Fruit fly (Drosophila melanogaster) whole organism, embryonic: ENCODE measurements around the gene pnt.
A peak's percentile ranks its signal among the peaks of the same experiment; 100 is the strongest.

Experiments used
- Atf6 ChIP-seq: fragments of 200-800 bp; sonication (Bioruptor generic); IDR thresholded peaks from 2 replicates; pipeline ENCODE4 v1.3.6; 2022; ENCODE audit warnings: missing biosample characterization, missing genetic modification characterization
- Awh ChIP-seq: fragments of 200-800 bp; sonication (Bioruptor generic); IDR thresholded peaks from 2 replicates; pipeline ENCODE4, ENCODE4 v1.3.6; 2022; ENCODE audit warnings: missing biosample characterization, missing genetic modification characterization
- CG11085 ChIP-seq: fragments of 200-800 bp; sonication (Bioruptor generic); IDR thresholded peaks from 2 replicates; pipeline ENCODE4 v1.3.6; 2022; ENCODE audit warnings: missing biosample characterization, missing genetic modification characterization
- CG14860 ChIP-seq: fragments of 200-800 bp; sonication (Bioruptor generic); IDR thresholded peaks from 3 replicates; pipeline ENCODE4 v1.3.6; 2022; ENCODE audit warnings: missing biosample characterization, missing genetic modification characterization; ENCODE audit not compliant: partially characterized antibody
- CG15514 ChIP-seq: fragments of 200-800 bp; sonication (Bioruptor generic); optimal IDR thresholded peaks from 3 replicates; lab custom pipeline; 2017; ENCODE audit warnings: missing biosample characterization, missing genetic modification characterization, mild to moderate bottlenecking, moderate library complexity, missing genetic modification reagents
- CG18011 ChIP-seq: fragments of 200-800 bp; sonication (Bioruptor generic); optimal IDR thresholded peaks from 2 replicates; lab custom pipeline; 2017; ENCODE audit warnings: missing biosample characterization, missing genetic modification characterization, mild to moderate bottlenecking, moderate library complexity, missing genotype
- CG18262 ChIP-seq: fragments of 200-800 bp; optimal IDR thresholded peaks from 3 replicates; lab custom pipeline; 2019; ENCODE audit warnings: missing biosample characterization, mild to moderate bottlenecking, missing genetic modification characterization, moderate library complexity
- CG18619 ChIP-seq: fragments of 200-800 bp; sonication (Bioruptor generic); optimal IDR thresholded peaks from 3 replicates; lab custom pipeline; 2017; ENCODE audit warnings: missing biosample characterization, mild to moderate bottlenecking, missing genetic modification characterization
- CG2199 ChIP-seq: fragments of 200-800 bp; sonication (Bioruptor generic); IDR thresholded peaks from 3 replicates; pipeline ENCODE4 v1.3.6; 2022; ENCODE audit warnings: missing biosample characterization, missing genetic modification characterization
- CG2712 ChIP-seq: fragments of 200-800 bp; optimal IDR thresholded peaks from 3 replicates; lab custom pipeline; 2019; ENCODE audit warnings: missing biosample characterization, mild to moderate bottlenecking, missing genetic modification characterization, moderate library complexity
- CG31365 ChIP-seq: fragments of 200-800 bp; sonication (Bioruptor generic); optimal IDR thresholded peaks from 2 replicates; lab custom pipeline; 2018; ENCODE audit warnings: missing biosample characterization, mild to moderate bottlenecking, missing genetic modification characterization
- CG4360 ChIP-seq: fragments of 200-800 bp; sonication (Bioruptor generic); IDR thresholded peaks from 2 replicates; pipeline ENCODE4 v1.3.6; 2022; ENCODE audit warnings: missing biosample characterization, missing genetic modification characterization
- CG5953 ChIP-seq: fragments of 200-800 bp; sonication (Bioruptor generic); IDR thresholded peaks from 2 replicates; pipeline ENCODE4 v1.3.6; 2022; ENCODE audit warnings: missing biosample characterization, missing genetic modification characterization
- CG8388 ChIP-seq: fragments of 200-800 bp; sonication (Bioruptor generic); optimal IDR thresholded peaks from 2 replicates; lab custom pipeline; 2019; ENCODE audit warnings: missing biosample characterization, mild to moderate bottlenecking, missing genetic modification characterization, moderate library complexity
- CoRest ChIP-seq: fragments of 200-800 bp; sonication (Bioruptor generic); optimal IDR thresholded peaks from 3 replicates; lab custom pipeline; 2018; ENCODE audit warnings: missing biosample characterization, mild to moderate bottlenecking, missing genetic modification characterization, moderate library complexity
- Dbx ChIP-seq: fragments of 200-800 bp; sonication (Bioruptor generic); IDR thresholded peaks from 3 replicates; pipeline ENCODE4 v1.3.6; 2022; ENCODE audit warnings: missing biosample characterization, missing genetic modification characterization
- E2f1 ChIP-seq: fragments of 200-800 bp; sonication (Bioruptor generic); IDR thresholded peaks from 2 replicates; pipeline ENCODE4 v1.3.6; 2022; ENCODE audit warnings: missing biosample characterization, missing genetic modification characterization
- Fer3 ChIP-seq: fragments of 200-800 bp; sonication (Bioruptor generic); optimal IDR thresholded peaks from 2 replicates; lab custom pipeline; 2018; ENCODE audit warnings: missing biosample characterization, mild to moderate bottlenecking, missing genetic modification characterization, moderate library complexity
- Hand ChIP-seq: fragments of 200-800 bp; sonication (Bioruptor generic); optimal IDR thresholded peaks from 2 replicates; lab custom pipeline; 2017; ENCODE audit warnings: mild to moderate bottlenecking, missing biosample characterization, missing genetic modification reagents, missing genetic modification characterization
- HmgZ ChIP-seq: fragments of 200-800 bp; sonication (Bioruptor generic); optimal IDR thresholded peaks from 2 replicates; lab custom pipeline; 2018; ENCODE audit warnings: missing biosample characterization, mild to moderate bottlenecking, missing genetic modification characterization
- Hr3 ChIP-seq: fragments of 200-800 bp; sonication (Bioruptor generic); optimal IDR thresholded peaks from 3 replicates; lab custom pipeline; 2016; ENCODE audit warnings: missing biosample characterization, missing genetic modification characterization
- MTF-1 ChIP-seq: fragments of 200-800 bp; sonication (Bioruptor generic); optimal IDR thresholded peaks from 2 replicates; lab custom pipeline; 2018; ENCODE audit warnings: missing biosample characterization, mild to moderate bottlenecking, missing genetic modification characterization, borderline replicate concordance
- Med ChIP-seq: fragments of 200-800 bp; sonication (Bioruptor generic); peaks from one replicate; lab custom pipeline; 2016; ENCODE audit warnings: missing biosample characterization, missing genetic modification characterization, mild to moderate bottlenecking, inconsistent platforms, moderate library complexity
- Meics ChIP-seq: fragments of 200-800 bp; sonication (Bioruptor generic); optimal IDR thresholded peaks from 2 replicates; lab custom pipeline; 2017; ENCODE audit warnings: missing biosample characterization, mild to moderate bottlenecking, missing genetic modification characterization
- Rfx ChIP-seq: fragments of 200-800 bp; sonication (Bioruptor generic); IDR thresholded peaks from 2 replicates; pipeline ENCODE4 v1.3.6; 2022; ENCODE audit warnings: missing biosample characterization, missing genetic modification characterization
- Tbp ChIP-seq: fragments of >200 bp; optimal IDR thresholded peaks from 2 replicates; lab custom pipeline; 2018; ENCODE audit warnings: missing biosample characterization, missing genetic modification characterization
- ab ChIP-seq: fragments of 200-800 bp; sonication (Bioruptor generic); optimal IDR thresholded peaks from 2 replicates; lab custom pipeline; 2016; ENCODE audit warnings: missing biosample characterization, missing genetic modification characterization
- btn ChIP-seq: fragments of 200-800 bp; sonication (Bioruptor generic); optimal IDR thresholded peaks from 2 replicates; lab custom pipeline; 2016; ENCODE audit warnings: missing biosample characterization, missing genetic modification characterization
- cad ChIP-seq: fragments of >200 bp; optimal IDR thresholded peaks from 2 replicates; lab custom pipeline; 2017; ENCODE audit warnings: missing biosample characterization, missing genetic modification characterization
- dati ChIP-seq: fragments of 200-800 bp; sonication (Bioruptor generic); IDR thresholded peaks from 2 replicates; pipeline ENCODE4 v1.3.6; 2022; ENCODE audit warnings: missing biosample characterization, missing genetic modification characterization
- dmrt99B ChIP-seq: fragments of 200-800 bp; sonication (Bioruptor generic); optimal IDR thresholded peaks from 2 replicates; lab custom pipeline; 2018; ENCODE audit warnings: missing biosample characterization, mild to moderate bottlenecking, missing genetic modification characterization, moderate library complexity
- esg ChIP-seq: fragments of 200-800 bp; sonication (Bioruptor generic); conservative IDR thresholded peaks from 2 replicates; pipeline ENCODE4 v1.3.6; 2022; ENCODE audit warnings: missing biosample characterization, missing genetic modification characterization
- fd3F ChIP-seq: fragments of 200-800 bp; sonication (Bioruptor generic); optimal IDR thresholded peaks from 2 replicates; lab custom pipeline; 2018; ENCODE audit warnings: missing biosample characterization, mild to moderate bottlenecking, missing genetic modification characterization, moderate library complexity
- gcm ChIP-seq: fragments of 200-800 bp; sonication (Bioruptor generic); optimal IDR thresholded peaks from 2 replicates; lab custom pipeline; 2019; ENCODE audit warnings: missing biosample characterization, mild to moderate bottlenecking, missing genetic modification characterization, moderate library complexity
- gro ChIP-seq: fragments of 200-800 bp; sonication (Bioruptor generic); optimal IDR thresholded peaks from 2 replicates; lab custom pipeline; 2016; ENCODE audit warnings: missing biosample characterization, missing genetic modification characterization
- ind ChIP-seq: fragments of 200-800 bp; sonication (Bioruptor generic); optimal IDR thresholded peaks from 3 replicates; lab custom pipeline; 2016; ENCODE audit warnings: missing biosample characterization, missing genetic modification characterization
- kay ChIP-seq: fragments of 200-800 bp; sonication (Bioruptor generic); optimal IDR thresholded peaks from 2 replicates; lab custom pipeline; 2016; ENCODE audit warnings: missing biosample characterization, missing genetic modification characterization
- lab ChIP-seq: fragments of 200-800 bp; sonication (Bioruptor generic); optimal IDR thresholded peaks from 3 replicates; lab custom pipeline; 2017; ENCODE audit warnings: missing biosample characterization, missing genetic modification characterization, mild to moderate bottlenecking, moderate library complexity, missing genetic modification reagents
- nerfin-2 ChIP-seq: fragments of 200-800 bp; sonication (Bioruptor generic); IDR thresholded peaks from 2 replicates; pipeline ENCODE4 v1.3.6; 2022; ENCODE audit warnings: missing biosample characterization, missing genetic modification characterization; ENCODE audit not compliant: partially characterized antibody
- pfk ChIP-seq: fragments of 200-800 bp; sonication (Bioruptor generic); optimal IDR thresholded peaks from 2 replicates; lab custom pipeline; 2018; ENCODE audit warnings: missing biosample characterization, mild to moderate bottlenecking, missing genetic modification characterization, moderate library complexity
- psq ChIP-seq: fragments of 200-800 bp; sonication (Bioruptor generic); optimal IDR thresholded peaks from 2 replicates; lab custom pipeline; 2017; ENCODE audit warnings: missing biosample characterization, missing genetic modification characterization
- pum ChIP-seq: fragments of 200-800 bp; sonication (Bioruptor generic); optimal IDR thresholded peaks from 2 replicates; lab custom pipeline; 2016; ENCODE audit warnings: missing biosample characterization, missing genetic modification characterization
- sens ChIP-seq: fragments of 200-800 bp; sonication (Bioruptor generic); peaks from one replicate; lab custom pipeline; 2016; ENCODE audit warnings: missing biosample characterization, missing genetic modification characterization
- so ChIP-seq: fragments of 200-800 bp; sonication (Bioruptor generic); IDR thresholded peaks from 3 replicates; pipeline ENCODE4 v1.3.6; 2022; ENCODE audit warnings: missing biosample characterization, missing genetic modification characterization
- tup ChIP-seq: fragments of 200-800 bp; sonication (Bioruptor generic); optimal IDR thresholded peaks from 2 replicates; lab custom pipeline; 2016; ENCODE audit warnings: missing biosample characterization, mild to moderate bottlenecking, missing genetic modification characterization, moderate library complexity
- usp ChIP-seq: fragments of >200 bp; optimal IDR thresholded peaks from 2 replicates; lab custom pipeline; 2017; ENCODE audit warnings: missing biosample characterization, missing genetic modification characterization
- wek ChIP-seq: fragments of 200-800 bp; sonication (Bioruptor generic); optimal IDR thresholded peaks from 3 replicates; lab custom pipeline; 2018; ENCODE audit warnings: missing biosample characterization, mild to moderate bottlenecking, missing genetic modification characterization, moderate library complexity

The pnt gene

DNA sequence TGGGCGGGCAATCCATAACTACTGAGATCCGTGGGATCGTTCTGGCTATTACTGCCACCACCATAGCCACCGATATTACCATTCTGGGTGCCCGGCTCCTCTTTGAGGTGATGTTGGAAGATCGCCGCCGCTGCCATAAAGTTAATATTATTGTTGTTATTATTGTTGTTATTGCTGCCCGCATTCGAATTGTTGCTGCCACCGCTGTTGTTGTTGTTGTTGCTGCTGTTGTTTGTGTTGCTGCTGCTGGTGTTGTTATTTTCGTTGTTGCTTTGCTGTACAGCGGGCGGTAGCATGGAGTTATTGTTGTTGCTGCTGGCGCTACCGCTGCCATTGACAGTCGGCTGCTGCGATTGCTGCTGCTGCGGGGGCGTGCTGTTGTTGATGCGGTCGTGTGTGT, 53.7 kb downstream of the pnt start:
- TF ChIP-seq sens (GFP tag; lab: Kevin White, UChicago) = peak; percentile 54
- no peak for TF ChIP-seq tup (GFP tag; lab: Kevin White, UChicago)
- TF ChIP-seq gcm (GFP tag; lab: Kevin White, UChicago) = peak; percentile 55
- TF ChIP-seq esg (GFP tag; lab: Robert Waterston, UW) = 0 out of 2 replicates have a peak, but pooled peaks have one; percentile 8
- no peak for TF ChIP-seq CG18262 (tag; lab: Kevin White, UChicago)
- TF ChIP-seq cad (GFP tag; lab: Kevin White, UChicago) = no peak
- peak; percentile 4 for TF ChIP-seq Med
- TF ChIP-seq CG2199 (GFP tag; lab: Robert Waterston, UW) = 0 out of 3 replicates have a peak, but pooled peaks have one; percentile 42
- TF ChIP-seq nerfin-2 (GFP tag; lab: Robert Waterston, UW) = 0 out of 2 replicates have a peak, but pooled peaks have one; percentile 21
- TF ChIP-seq CG4360 (GFP tag; lab: Robert Waterston, UW) = peak; percentile 85

DNA sequence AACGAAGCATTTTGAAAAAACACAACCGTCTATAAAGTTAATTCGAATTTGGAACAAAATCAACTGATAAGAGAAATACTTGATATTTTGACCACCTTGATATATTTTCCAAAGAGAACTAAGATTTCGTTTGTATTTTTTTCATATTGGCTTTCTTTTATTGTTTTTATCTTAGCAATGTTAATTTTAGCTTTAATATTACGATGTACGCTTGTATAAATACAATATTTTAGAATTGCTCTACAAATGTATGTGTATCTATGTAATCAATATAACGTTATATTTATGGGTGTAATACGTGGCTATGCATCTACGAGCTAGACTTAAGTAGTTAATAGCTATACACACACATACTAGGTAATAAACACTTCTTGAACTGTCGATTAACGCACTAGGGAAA, 55.9 kb downstream of the pnt start, which contains the start of gene bb8:
TSS of gene bb8 (minus strand) at position 101 of the 400 bp plus-strand sequence.
- TF ChIP-seq CG11085 (GFP tag; lab: Robert Waterston, UW) (no peak), kay (no peak), CoRest (tag; lab: Kevin White, UChicago) (no peak), ind (no peak), Awh (GFP tag; lab: Robert Waterston, UW) (no peak), CG14860 (GFP tag; lab: Robert Waterston, UW) (no peak), Hr3 (GFP tag; lab: Kevin White, UChicago) (no peak), CG31365 (no peak), CG18011 (GFP tag; lab: Kevin White, UChicago) (no peak), Tbp (no peak), btn (GFP tag; lab: Kevin White, UChicago) (no peak), Hand (GFP tag; lab: Kevin White, UChicago) (no peak)

- TF ChIP-seq pum (no peak), Dbx (GFP tag; lab: Robert Waterston, UW) (no peak), CG5953 (no peak)
These were observed 58.0 kb downstream of the pnt start, which contains the start of gene wam for dm6 chr3R:23287951-23288350. Gene wam, minus strand, starts transcription at chr3R:23288051.

- TF ChIP-seq pfk (peak; percentile 29), lab (GFP tag; lab: Kevin White, UChicago) (peak; percentile 68), CG2712 (tag; lab: Kevin White, UChicago) (no peak), E2f1 (GFP tag; lab: Robert Waterston, UW) (no peak), Meics (peak; percentile 40), Med (peak; percentile 77), CG8388 (GFP tag; lab: Kevin White, UChicago) (no peak), dmrt99B (no peak), dati (GFP tag; lab: Robert Waterston, UW) (no peak), Fer3 (peak; percentile 22), so (GFP tag; lab: Robert Waterston, UW) (0 out of 3 replicates have a peak, but pooled peaks have one; percentile 11), psq (GFP tag; lab: Kevin White, UChicago) (no peak), Rfx (peak; percentile 36; the same call in 1 of the 2 replicates), ab (GFP tag; lab: Kevin White, UChicago) (no peak), fd3F (GFP tag; lab: Kevin White, UChicago) (peak; percentile 26), HmgZ (tag; lab: Kevin White, UChicago) (peak; percentile 37), Atf6 (GFP tag; lab: Robert Waterston, UW) (0 out of 2 replicates have a peak, but pooled peaks have one; percentile 26), wek (peak; percentile 39), usp (GFP tag; lab: Kevin White, UChicago) (no peak), CG15514 (GFP tag; lab: Kevin White, UChicago) (peak; percentile 57), gro (GFP tag; lab: Kevin White, UChicago) (peak; percentile 4), MTF-1 (peak; percentile 66), CG18619 (GFP tag; lab: Kevin White, UChicago) (peak; percentile 12)
These were observed 61.7 kb downstream of the pnt start for dm6 chr3R:23284256-23284655.
